Fruit fly (Drosophila melanogaster): ENCODE data around the gene CG31525.
A peak's percentile ranks its signal among the peaks of the same experiment; 100 is the strongest.

- TF ChIP-seq CG33017 (tag; optimal IDR thresholded peaks at IDR 0.05) (no peak), toe (GFP tag; optimal IDR thresholded peaks at IDR 0.05) (peak; percentile 46), cnc (optimal IDR thresholded peaks at IDR 0.05) (no peak), kay (GFP tag; ENCODE audit: borderline replicate concordance) (no peak), CG7101 (tag; optimal IDR thresholded peaks at IDR 0.05) (no peak), CG11617 (GFP tag; optimal IDR thresholded peaks at IDR 0.05) (peak; percentile 18), ovo (GFP tag; optimal IDR thresholded peaks at IDR 0.05) (no peak), CG1620 (GFP tag; optimal IDR thresholded peaks at IDR 0.05) (no peak), CG12768 (GFP tag; optimal IDR thresholded peaks at IDR 0.05) (no peak), Crg-1 (GFP tag; optimal IDR thresholded peaks at IDR 0.05) (no peak)
These were observed 26.9 kb upstream of the CG31525 start for dm6 chr3R:4399810-4400496.

All from whole organism, adult.